Fruit fly (Drosophila melanogaster) whole organism, embryonic: ENCODE measurements around the gene CAH7.
A peak's percentile ranks its signal among the peaks of the same experiment; 100 is the strongest.

Experiments
- Asciz ChIP-seq: fragments of 200-800 bp; sonication (Bioruptor generic); optimal IDR thresholded peaks from 2 replicates; lab custom pipeline; 2017; ENCODE audit warnings: missing biosample characterization, mild to moderate bottlenecking, missing genetic modification characterization, missing genetic modification reagents
- Atf3 ChIP-seq: fragments of 200-800 bp; sonication (Bioruptor generic); optimal IDR thresholded peaks from 3 replicates; lab custom pipeline; 2016; ENCODE audit warnings: missing biosample characterization, missing genetic modification characterization
- Awh ChIP-seq: fragments of 200-800 bp; sonication (Bioruptor generic); IDR thresholded peaks from 2 replicates; pipeline ENCODE4, ENCODE4 v1.3.6; 2022; ENCODE audit warnings: missing biosample characterization, missing genetic modification characterization
- Blimp-1 ChIP-seq: fragments of 200-800 bp; sonication (Bioruptor generic); optimal IDR thresholded peaks from 3 replicates; lab custom pipeline; 2018; ENCODE audit warnings: missing biosample characterization, missing genetic modification characterization, mild to moderate bottlenecking, moderate library complexity, missing genetic modification reagents
- CG10462 ChIP-seq: fragments of 200-800 bp; sonication (Bioruptor generic); optimal IDR thresholded peaks from 2 replicates; lab custom pipeline; 2016; ENCODE audit warnings: missing biosample characterization, missing genetic modification characterization
- CG10654 ChIP-seq: fragments of 200-800 bp; sonication (Bioruptor generic); optimal IDR thresholded peaks from 2 replicates; lab custom pipeline; 2016; ENCODE audit warnings: missing biosample characterization, missing genetic modification characterization
- CG12659 ChIP-seq: fragments of 200-800 bp; sonication (Bioruptor generic); optimal IDR thresholded peaks from 3 replicates; lab custom pipeline; 2017; ENCODE audit warnings: mild to moderate bottlenecking, missing biosample characterization, missing genetic modification reagents, missing genetic modification characterization
- CG13123 ChIP-seq: fragments of 200-800 bp; sonication (Bioruptor generic); optimal IDR thresholded peaks from 2 replicates; lab custom pipeline; 2016; ENCODE audit warnings: missing biosample characterization, missing genetic modification characterization
- CG13775 ChIP-seq: fragments of 200-800 bp; sonication (Bioruptor generic); optimal IDR thresholded peaks from 3 replicates; lab custom pipeline; 2017; ENCODE audit warnings: missing biosample characterization, mild to moderate bottlenecking, missing genetic modification characterization
- CG14860 ChIP-seq: fragments of 200-800 bp; sonication (Bioruptor generic); IDR thresholded peaks from 3 replicates; pipeline ENCODE4 v1.3.6; 2022; ENCODE audit warnings: missing biosample characterization, missing genetic modification characterization; ENCODE audit not compliant: partially characterized antibody
- CG17912 ChIP-seq: fragments of 200-800 bp; sonication (Bioruptor generic); optimal IDR thresholded peaks from 2 replicates; lab custom pipeline; 2018; ENCODE audit warnings: missing biosample characterization, mild to moderate bottlenecking, missing genetic modification characterization
- CG18262 ChIP-seq: fragments of 200-800 bp; optimal IDR thresholded peaks from 3 replicates; lab custom pipeline; 2019; ENCODE audit warnings: missing biosample characterization, mild to moderate bottlenecking, missing genetic modification characterization, moderate library complexity
- CG3726 ChIP-seq: fragments of 200-800 bp; sonication (Bioruptor generic); IDR thresholded peaks from 3 replicates; pipeline ENCODE4, ENCODE4 v1.3.6; 2022; ENCODE audit warnings: missing biosample characterization, missing genetic modification characterization
- CG4854 ChIP-seq: fragments of 200-800 bp; sonication (Bioruptor generic); optimal IDR thresholded peaks from 2 replicates; lab custom pipeline; 2016; ENCODE audit warnings: missing biosample characterization, missing genetic modification characterization, inconsistent platforms
- CG6689 ChIP-seq: fragments of 200-800 bp; sonication (Bioruptor generic); IDR thresholded peaks from 2 replicates; pipeline ENCODE4 v1.3.6; 2022; ENCODE audit warnings: missing biosample characterization, missing genetic modification characterization
- CG6791 ChIP-seq: fragments of 200-800 bp; sonication (Bioruptor generic); IDR thresholded peaks from 3 replicates; pipeline ENCODE4 v1.3.6; 2022; ENCODE audit warnings: missing biosample characterization, missing genetic modification characterization; ENCODE audit not compliant: partially characterized antibody
- CG7556 ChIP-seq: fragments of 200-800 bp; sonication (Bioruptor generic); optimal IDR thresholded peaks from 2 replicates; lab custom pipeline; 2017; ENCODE audit warnings: missing biosample characterization, mild to moderate bottlenecking, missing genetic modification characterization
- CG7839 ChIP-seq: fragments of 200-800 bp; sonication (Bioruptor generic); optimal IDR thresholded peaks from 3 replicates; lab custom pipeline; 2018; ENCODE audit warnings: missing biosample characterization, mild to moderate bottlenecking, missing genetic modification characterization, moderate library complexity
- CG8089 ChIP-seq: fragments of 200-800 bp; sonication (Bioruptor generic); optimal IDR thresholded peaks from 3 replicates; lab custom pipeline; 2016; ENCODE audit warnings: missing biosample characterization, missing genetic modification characterization
- CG8281 ChIP-seq: fragments of 200-800 bp; sonication (Bioruptor generic); optimal IDR thresholded peaks from 2 replicates; lab custom pipeline; 2018; ENCODE audit warnings: missing biosample characterization, mild to moderate bottlenecking, missing genetic modification characterization, moderate library complexity
- CG8290 ChIP-seq, 3 experiments: fragments of 200-800 bp; sonication (Bioruptor generic); optimal IDR thresholded peaks; 2 replicates each; lab custom pipeline; 2016 to 2019; ENCODE audit warnings: missing biosample characterization in 3 of 3, missing genetic modification characterization in 3 of 3, mild to moderate bottlenecking in 2 of 3, moderate library complexity in 1 of 3
- CG8478 ChIP-seq: fragments of >200 bp; optimal IDR thresholded peaks from 2 replicates; lab custom pipeline; 2018
- CG9215 ChIP-seq: fragments of 200-800 bp; sonication (Bioruptor generic); IDR thresholded peaks from 2 replicates; pipeline ENCODE4 v1.3.6; 2022; ENCODE audit warnings: missing biosample characterization, missing genetic modification characterization
- D19B ChIP-seq: fragments of 200-800 bp; sonication (Bioruptor generic); optimal IDR thresholded peaks from 2 replicates; lab custom pipeline; 2017; ENCODE audit warnings: missing biosample characterization, mild to moderate bottlenecking, missing genetic modification characterization
- E2f2 ChIP-seq: fragments of 200-800 bp; sonication (Bioruptor generic); IDR thresholded peaks from 2 replicates; pipeline ENCODE4 v1.3.6; 2022; ENCODE audit warnings: missing biosample characterization, missing genetic modification characterization
- ERR ChIP-seq: fragments of 200-800 bp; sonication (Bioruptor generic); optimal IDR thresholded peaks from 2 replicates; lab custom pipeline; 2016; ENCODE audit warnings: missing biosample characterization, missing genetic modification characterization
- Fer2 ChIP-seq: fragments of 200-800 bp; sonication (Bioruptor generic); optimal IDR thresholded peaks from 2 replicates; lab custom pipeline; 2018; ENCODE audit warnings: missing biosample characterization, mild to moderate bottlenecking, missing genetic modification characterization, moderate library complexity
- HLH54F ChIP-seq: fragments of 200-800 bp; sonication (Bioruptor generic); optimal IDR thresholded peaks from 3 replicates; lab custom pipeline; 2016; ENCODE audit warnings: missing biosample characterization, missing genetic modification characterization
- HmgD ChIP-seq: fragments of 200-800 bp; sonication (Bioruptor generic); optimal IDR thresholded peaks from 3 replicates; lab custom pipeline; 2016; ENCODE audit warnings: missing biosample characterization, missing genetic modification characterization
- Max ChIP-seq: fragments of 200-800 bp; sonication (Bioruptor generic); optimal IDR thresholded peaks from 2 replicates; lab custom pipeline; 2016; ENCODE audit warnings: missing biosample characterization, mild to moderate bottlenecking, missing genetic modification characterization
- PHDP ChIP-seq: fragments of 200-800 bp; sonication (Bioruptor generic); optimal IDR thresholded peaks from 3 replicates; lab custom pipeline; 2018; ENCODE audit warnings: missing biosample characterization, mild to moderate bottlenecking, missing genetic modification characterization, moderate library complexity
- Xrp1 ChIP-seq: fragments of 200-800 bp; sonication (Bioruptor generic); IDR thresholded peaks from 2 replicates; pipeline ENCODE4 v1.3.6; 2022; ENCODE audit warnings: missing biosample characterization, missing genetic modification characterization
- ap ChIP-seq: fragments of 200-800 bp; sonication (Bioruptor generic); IDR thresholded peaks from 2 replicates; pipeline ENCODE4 v1.3.6; 2022; ENCODE audit warnings: missing biosample characterization, missing genetic modification characterization
- bab2 ChIP-seq: fragments of 200-800 bp; sonication (Bioruptor generic); optimal IDR thresholded peaks from 2 replicates; lab custom pipeline; 2016; ENCODE audit warnings: missing biosample characterization, missing genetic modification characterization
- bsh ChIP-seq, 2 experiments: fragments of 200-800 bp; sonication (Bioruptor generic); optimal IDR thresholded peaks; 2 replicates each; lab custom pipeline; 2017 to 2018; ENCODE audit warnings: mild to moderate bottlenecking in 2 of 2, missing biosample characterization in 2 of 2, missing genetic modification characterization in 2 of 2, moderate library complexity in 1 of 2
- dati ChIP-seq: fragments of 200-800 bp; sonication (Bioruptor generic); IDR thresholded peaks from 2 replicates; pipeline ENCODE4 v1.3.6; 2022; ENCODE audit warnings: missing biosample characterization, missing genetic modification characterization
- dmrt99B ChIP-seq: fragments of 200-800 bp; sonication (Bioruptor generic); optimal IDR thresholded peaks from 2 replicates; lab custom pipeline; 2018; ENCODE audit warnings: missing biosample characterization, mild to moderate bottlenecking, missing genetic modification characterization, moderate library complexity
- dpn ChIP-seq, 2 experiments: fragments of 200-800 bp; sonication (Bioruptor generic); optimal IDR thresholded peaks; 3 replicates each; lab custom pipeline; 2016; ENCODE audit warnings: missing biosample characterization in 2 of 2, missing genetic modification characterization in 2 of 2
- ewg ChIP-seq: fragments of 200-800 bp; sonication (Bioruptor generic); optimal IDR thresholded peaks from 3 replicates; lab custom pipeline; 2017; ENCODE audit warnings: mild to moderate bottlenecking, missing biosample characterization, missing genetic modification reagents, missing genetic modification characterization
- fd64A ChIP-seq: fragments of 200-800 bp; sonication (Bioruptor generic); optimal IDR thresholded peaks from 3 replicates; lab custom pipeline; 2018; ENCODE audit warnings: missing biosample characterization, mild to moderate bottlenecking, missing genetic modification characterization
- gsb ChIP-seq: fragments of 200-800 bp; sonication (Bioruptor generic); IDR thresholded peaks from 2 replicates; pipeline ENCODE4 v1.3.6; 2022; ENCODE audit warnings: missing biosample characterization, missing genetic modification characterization
- hb ChIP-seq: fragments of 200-800 bp; sonication (Bioruptor generic); IDR thresholded peaks from 3 replicates; pipeline ENCODE4 v1.3.6; 2022; ENCODE audit warnings: missing biosample characterization, missing genetic modification characterization; ENCODE audit not compliant: partially characterized antibody
- lilli ChIP-seq: fragments of 200-800 bp; sonication (Bioruptor generic); optimal IDR thresholded peaks from 3 replicates; lab custom pipeline; 2016; ENCODE audit warnings: missing biosample characterization, missing genetic modification characterization
- org-1 ChIP-seq: fragments of 200-800 bp; sonication (Bioruptor generic); optimal IDR thresholded peaks from 2 replicates; lab custom pipeline; 2017; ENCODE audit warnings: missing biosample characterization, missing genetic modification characterization
- pum ChIP-seq: fragments of 200-800 bp; sonication (Bioruptor generic); optimal IDR thresholded peaks from 2 replicates; lab custom pipeline; 2016; ENCODE audit warnings: missing biosample characterization, missing genetic modification characterization
- schlank ChIP-seq: fragments of 200-800 bp; sonication (Bioruptor generic); optimal IDR thresholded peaks from 2 replicates; lab custom pipeline; 2018; ENCODE audit warnings: missing biosample characterization, mild to moderate bottlenecking, missing genetic modification characterization
- seq ChIP-seq: fragments of 200-800 bp; sonication (Bioruptor generic); IDR thresholded peaks from 2 replicates; pipeline ENCODE4 v1.3.6; 2022; ENCODE audit warnings: missing biosample characterization, missing genetic modification characterization
- toy ChIP-seq: fragments of 200-800 bp; sonication (Bioruptor generic); IDR thresholded peaks from 2 replicates; pipeline ENCODE4 v1.3.6; 2022; ENCODE audit warnings: missing biosample characterization, missing genetic modification characterization
- wek ChIP-seq: fragments of 200-800 bp; sonication (Bioruptor generic); optimal IDR thresholded peaks from 3 replicates; lab custom pipeline; 2018; ENCODE audit warnings: missing biosample characterization, mild to moderate bottlenecking, missing genetic modification characterization, moderate library complexity

CAH7 gene

DNA sequence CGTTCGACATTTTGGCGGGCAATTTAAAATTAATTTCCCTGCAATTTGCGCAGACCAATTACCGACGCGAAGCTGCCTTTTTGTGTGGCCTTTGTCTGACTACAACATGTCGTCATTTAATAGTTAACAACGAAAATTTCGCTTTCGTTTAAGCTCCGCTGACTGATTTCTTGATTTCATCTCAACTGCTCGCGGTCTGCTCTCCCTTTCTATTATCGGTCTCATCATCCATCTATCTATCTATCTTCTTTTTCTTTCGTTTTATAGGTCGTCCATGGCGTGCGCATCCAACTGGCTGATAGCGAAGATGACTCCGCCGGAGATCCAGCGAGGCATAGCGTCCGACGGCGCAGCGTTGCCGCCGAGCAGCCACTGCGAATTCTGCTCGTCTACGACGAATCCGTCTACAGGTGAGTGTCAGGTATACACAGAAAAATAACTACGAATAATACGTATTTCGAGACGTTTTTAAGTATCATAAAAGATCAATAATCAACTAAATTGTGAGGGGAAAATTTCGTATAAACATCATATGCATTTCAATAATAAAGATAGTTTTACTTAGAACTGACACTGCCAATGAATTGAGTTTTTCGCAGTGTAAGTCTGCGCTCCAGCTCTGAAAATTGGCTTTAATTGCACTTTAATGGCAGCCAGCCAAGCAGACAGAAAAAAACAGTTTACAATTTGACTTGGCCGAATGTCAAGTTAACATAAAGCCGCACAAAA lies 42.1 kb downstream of the CAH7 start (continued):
- TF ChIP-seq CG10654 (GFP tag; lab: Kevin White, UChicago) (no peak), CG7556 (no peak), HLH54F (GFP tag; lab: Kevin White, UChicago) (no peak), CG13775 (GFP tag; lab: Kevin White, UChicago) (no peak), Max (GFP tag; lab: Kevin White, UChicago) (no peak), CG6689 (GFP tag; lab: Robert Waterston, UW) (peak; percentile 48), Awh (GFP tag; lab: Robert Waterston, UW) (0 out of 2 replicates have a peak, but pooled peaks have one; percentile 24), CG8478 (no peak), schlank (tag; lab: Kevin White, UChicago) (no peak), Xrp1 (GFP tag; lab: Robert Waterston, UW) (peak; percentile 59), dati (GFP tag; lab: Robert Waterston, UW) (no peak), CG9215 (GFP tag; lab: Robert Waterston, UW) (no peak), hb (GFP tag; lab: Robert Waterston, UW) (no peak), E2f2 (GFP tag; lab: Robert Waterston, UW) (0 out of 2 replicates have a peak, but pooled peaks have one; percentile 14), ERR (GFP tag; lab: Kevin White, UChicago) (no peak), CG17912 (GFP tag; lab: Kevin White, UChicago) (no peak), fd64A (no peak), lilli (GFP tag; lab: Kevin White, UChicago) (peak; percentile 15), HmgD (no peak), CG18262 (no peak), Atf3 (GFP tag; lab: Kevin White, UChicago) (no peak), CG8281 (tag; lab: Kevin White, UChicago) (no peak), CG14860 (GFP tag; lab: Robert Waterston, UW) (no peak), CG6791 (GFP tag; lab: Robert Waterston, UW) (no peak), wek (no peak), Fer2 (tag; lab: Kevin White, UChicago) (no peak), ap (GFP tag; lab: Robert Waterston, UW) (no peak), bsh (GFP tag; optimal IDR thresholded peaks at IDR 0.05; lab: Kevin White, UChicago) (peak in 1 of 2 experiments; percentile 29), seq (GFP tag; lab: Robert Waterston, UW) (peak; percentile 19; the same call in 1 of the 2 replicates), dmrt99B (tag; lab: Kevin White, UChicago) (peak; percentile 71), CG8089 (GFP tag; lab: Kevin White, UChicago) (peak; percentile 16), toy (GFP tag; lab: Robert Waterston, UW) (no peak), CG3726 (no peak), D19B (GFP tag; lab: Kevin White, UChicago) (no peak), org-1 (GFP tag; lab: Kevin White, UChicago) (peak; percentile 17), CG8290 (GFP tag; optimal IDR thresholded peaks at IDR 0.05; lab: Kevin White, UChicago) (no peak), CG8290 (tag; optimal IDR thresholded peaks at IDR 0.05; lab: Kevin White, UChicago) (no peak), CG7839 (tag; lab: Kevin White, UChicago) (no peak), PHDP (tag; lab: Kevin White, UChicago) (peak; percentile 13), dpn (GFP tag; optimal IDR thresholded peaks at IDR 0.05; lab: Kevin White, UChicago) (peak; percentile 10 to 27), pum (peak; percentile 20), CG4854 (GFP tag; lab: Kevin White, UChicago) (no peak), Blimp-1 (GFP tag; lab: Kevin White, UChicago) (peak; percentile 90), Asciz (peak; percentile 9), gsb (GFP tag; lab: Robert Waterston, UW) (no peak), CG13123 (GFP tag; lab: Kevin White, UChicago) (no peak), ewg (GFP tag; lab: Kevin White, UChicago) (no peak), bab2 (GFP tag; lab: Kevin White, UChicago) (no peak), CG10462 (GFP tag; lab: Kevin White, UChicago) (no peak), CG12659 (GFP tag; lab: Kevin White, UChicago) (peak; percentile 17)
